Worm (Caenorhabditis elegans) whole organism, early embryonic: ENCODE measurements around the gene F35C8.5.

Experiments used
- B0310.2 ChIP-seq: sonication (generic microtip); optimal IDR thresholded peaks from 2 replicates; lab custom pipeline; 2016; ENCODE audit warnings: mild to moderate bottlenecking, missing genetic modification characterization, missing compliant biosample characterization
- aly-1 ChIP-seq: sonication (generic microtip); optimal IDR thresholded peaks from 2 replicates; lab custom pipeline; 2016; ENCODE audit warnings: missing genetic modification characterization, missing compliant biosample characterization
- ama-1 ChIP-seq: fragments of 150-350 bp; optimal IDR thresholded peaks from 2 replicates; lab custom pipeline; 2014
- ceh-13 ChIP-seq: fragments of 200-800 bp; sonication (Bioruptor generic); optimal IDR thresholded peaks from 2 replicates; lab custom pipeline; 2018; ENCODE audit warnings: mild to moderate bottlenecking, missing genetic modification characterization, missing compliant biosample characterization
- ceh-36 ChIP-seq: sonication (generic microtip); optimal IDR thresholded peaks from 2 replicates; lab custom pipeline; 2016; ENCODE audit warnings: missing genetic modification characterization, inconsistent platforms, missing compliant biosample characterization
- ets-7 ChIP-seq: sonication (generic microtip); optimal IDR thresholded peaks from 2 replicates; lab custom pipeline; 2016; ENCODE audit warnings: missing genotype, missing genetic modification characterization, missing compliant biosample characterization
- hmbx-1 ChIP-seq: sonication (generic microtip); optimal IDR thresholded peaks from 2 replicates; lab custom pipeline; 2016; ENCODE audit warnings: mild to moderate bottlenecking, missing genetic modification characterization, missing compliant biosample characterization
- hmg-4 ChIP-seq: fragments of 200-800 bp; sonication (Bioruptor generic); optimal IDR thresholded peaks from 2 replicates; lab custom pipeline; 2018; ENCODE audit warnings: mild to moderate bottlenecking, missing genetic modification characterization, missing compliant biosample characterization
- hnd-1 ChIP-seq: sonication (generic microtip); optimal IDR thresholded peaks from 2 replicates; lab custom pipeline; 2016; ENCODE audit warnings: missing genetic modification characterization, missing compliant biosample characterization
- pes-1 ChIP-seq: fragments of 200-800 bp; sonication (Bioruptor generic); IDR thresholded peaks from 2 replicates; pipeline ENCODE4 v1.3.6; 2022; ENCODE audit warnings: missing genetic modification reagents, missing genetic modification characterization, missing compliant biosample characterization
- tbx-37 ChIP-seq: fragments of 200-800 bp; sonication (Bioruptor generic); conservative IDR thresholded peaks from 2 replicates; pipeline ENCODE4 v1.3.6; 2022; ENCODE audit warnings: missing genetic modification reagents, missing genetic modification characterization, missing compliant biosample characterization
- tra-4 ChIP-seq: sonication (generic microtip); optimal IDR thresholded peaks from 2 replicates; lab custom pipeline; 2017; ENCODE audit warnings: missing genetic modification characterization, missing compliant biosample characterization

DNA sequence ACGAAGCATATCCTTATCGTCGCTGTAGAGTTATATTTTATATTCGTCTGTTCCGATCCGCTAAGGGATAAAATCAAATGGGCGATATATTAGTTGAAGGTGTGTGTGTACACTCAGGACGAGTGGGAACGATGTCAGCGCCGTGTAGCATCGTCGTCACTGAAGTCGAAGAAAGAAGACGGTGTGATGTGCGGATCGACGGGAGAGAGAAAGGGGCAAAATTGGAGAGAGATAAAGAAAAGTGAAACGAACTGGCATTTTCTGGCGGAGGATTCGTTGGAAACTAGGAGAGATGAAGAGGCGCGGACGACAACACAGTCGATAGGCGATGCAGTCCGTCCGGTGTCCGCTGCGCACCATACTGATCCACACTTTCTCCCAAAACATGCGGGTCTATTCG lies 27.7 kb upstream of the F35C8.5 start, which contains the start of gene C26B9.3:
- TF ChIP-seq tbx-37 (GFP tag; lab: Robert Waterston, UW) = no peak
- no peak for TF ChIP-seq hmbx-1 (tag; lab: Kevin White, UChicago)
- TF ChIP-seq hnd-1 (tag; lab: Kevin White, UChicago) = no peak
- TF ChIP-seq ceh-13 (GFP tag; lab: Kevin White, UChicago) = no peak
- TF ChIP-seq ama-1 (lab: Kevin White, UChicago) = no peak
- TF ChIP-seq ceh-36 (tag; lab: Kevin White, UChicago) = no peak
- no peak for TF ChIP-seq pes-1 (GFP tag; lab: Robert Waterston, UW)
- TF ChIP-seq aly-1 (tag; lab: Kevin White, UChicago) = no peak
- no peak for TF ChIP-seq tra-4 (tag; lab: Kevin White, UChicago)
- TF ChIP-seq hmg-4 (GFP tag; lab: Kevin White, UChicago) = no peak
- no peak for TF ChIP-seq B0310.2
- TF ChIP-seq ets-7 (tag; lab: Kevin White, UChicago) = no peak
